Fruit fly (Drosophila melanogaster): Measurements from ENCODE around the gene Axud1.

dm6 chr2L:2375655-2376417 lies 10.7 kb downstream of the Axud1 start, which contains the start of gene Atxn7:
- no peak for TF ChIP-seq Dll (optimal IDR thresholded peaks at IDR 0.05)
- no peak for TF ChIP-seq psq (optimal IDR thresholded peaks at IDR 0.05)

Measured in whole organism.